Fruit fly (Drosophila melanogaster): ENCODE measurements around the gene CheB38c.

CheB38c gene

DNA sequence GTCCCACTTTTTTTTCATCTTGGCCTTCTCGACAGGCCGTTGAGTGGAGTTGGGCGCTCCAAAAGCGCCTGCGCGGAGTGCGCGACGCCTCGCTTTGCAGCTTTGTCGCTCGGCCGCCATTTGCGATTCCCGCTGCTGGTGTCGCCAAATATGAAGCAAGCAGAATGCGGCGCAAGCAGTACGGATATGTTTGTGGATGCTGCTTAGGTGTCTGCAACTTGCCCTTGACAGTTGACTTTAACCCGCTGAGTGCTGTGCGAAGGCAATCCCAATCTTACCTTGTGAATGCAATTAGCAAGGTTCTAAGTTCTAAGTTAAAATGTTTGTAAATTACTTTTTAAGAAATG is 1.3 kb upstream of the CheB38c start:
- no peak for TF ChIP-seq EcR (GFP tag; optimal IDR thresholded peaks at IDR 0.05)
- no peak for TF ChIP-seq CG12605 (GFP tag; IDR thresholded peaks at IDR 0.05)
- TF ChIP-seq CG32121 (GFP tag; IDR thresholded peaks at IDR 0.05), result peak; percentile 65
- 0 out of 2 replicates have a peak, but pooled peaks have one; percentile 14 for TF ChIP-seq CG10348 (GFP tag; IDR thresholded peaks at IDR 0.05)
- no peak for TF ChIP-seq CG4496 (GFP tag; IDR thresholded peaks at IDR 0.05)
- no peak for TF ChIP-seq CG9948 (tag; optimal IDR thresholded peaks at IDR 0.05)
- no peak for TF ChIP-seq Pif1A (GFP tag; optimal IDR thresholded peaks at IDR 0.05)
- TF ChIP-seq CG17806 (tag; optimal IDR thresholded peaks at IDR 0.05), result no peak
- TF ChIP-seq CG13204 (GFP tag; optimal IDR thresholded peaks at IDR 0.05), result peak; percentile 5
- no peak for TF ChIP-seq rn (GFP tag; IDR thresholded peaks at IDR 0.05)
- peak; percentile 12 for TF ChIP-seq CG8159 (tag; optimal IDR thresholded peaks at IDR 0.05)
- no peak for TF ChIP-seq CG8301 (tag; optimal IDR thresholded peaks at IDR 0.05)
- no peak for TF ChIP-seq Snoo (tag; optimal IDR thresholded peaks at IDR 0.05)
- TF ChIP-seq Ets98B (GFP tag; IDR thresholded peaks at IDR 0.05), result peak; percentile 63
- TF ChIP-seq fd96Ca (GFP tag; IDR thresholded peaks at IDR 0.05), result peak; percentile 81; the same call in 2 of the 3 replicates
- peak; percentile 31 for TF ChIP-seq CG15710 (tag; optimal IDR thresholded peaks at IDR 0.05)
- TF ChIP-seq CG34367 (tag; optimal IDR thresholded peaks at IDR 0.05), result no peak
- no peak for TF ChIP-seq Pif1B (GFP tag; optimal IDR thresholded peaks at IDR 0.05)
- no peak for TF ChIP-seq gl (tag; optimal IDR thresholded peaks at IDR 0.05)
- TF ChIP-seq D1 (tag; optimal IDR thresholded peaks at IDR 0.05), result no peak
- no peak for TF ChIP-seq CG14655 (GFP tag; optimal IDR thresholded peaks at IDR 0.05)

DNA sequence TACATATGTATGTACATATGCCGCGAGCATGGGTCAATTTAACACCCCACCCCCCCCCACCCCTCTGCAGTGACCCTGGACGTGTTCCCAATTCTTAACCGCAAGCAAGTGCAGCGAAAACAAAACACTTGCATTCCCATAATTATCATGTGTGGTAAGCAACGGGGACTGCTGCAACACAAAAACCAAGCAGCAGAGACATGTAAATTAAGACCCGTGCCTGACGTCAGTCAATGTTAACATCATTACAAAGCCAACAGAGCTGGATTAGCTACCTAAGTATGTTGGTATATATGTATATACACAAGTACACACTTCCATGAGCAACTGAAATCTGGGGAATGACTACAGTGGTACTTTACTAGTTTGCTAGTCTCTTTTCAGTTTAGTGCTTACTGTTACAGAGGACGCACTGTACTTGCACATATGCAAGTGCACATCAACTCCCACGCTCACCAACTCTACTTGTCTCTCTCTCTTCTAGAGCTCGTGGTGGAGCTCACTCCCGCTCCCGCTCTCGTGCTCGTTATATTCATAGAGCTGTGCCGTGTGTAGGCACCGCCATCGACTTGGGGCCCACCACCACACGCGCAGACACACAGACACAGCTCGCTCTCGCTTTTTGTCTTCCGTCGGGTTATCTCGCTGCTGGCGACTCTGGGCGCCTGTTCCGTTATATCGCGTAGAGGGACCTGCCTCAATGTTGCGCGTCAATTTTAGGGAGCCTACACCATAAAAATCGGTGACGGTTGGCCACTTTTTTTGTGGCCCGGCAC is 770 bp upstream of the CheB38c start:
- TF ChIP-seq fd96Ca (GFP tag; IDR thresholded peaks at IDR 0.05), result peak; percentile 33
- peak; percentile 75 for TF ChIP-seq Pif1A (GFP tag; optimal IDR thresholded peaks at IDR 0.05)
- TF ChIP-seq CG13204 (GFP tag; optimal IDR thresholded peaks at IDR 0.05), result peak; percentile 95
- TF ChIP-seq CG4496 (GFP tag; IDR thresholded peaks at IDR 0.05), result peak; percentile 86
- peak; percentile 54 for TF ChIP-seq CG14655 (GFP tag; optimal IDR thresholded peaks at IDR 0.05)
- peak; percentile 52; the same call in 1 of the 2 replicates for TF ChIP-seq CG32121 (GFP tag; IDR thresholded peaks at IDR 0.05)
- peak; percentile 46 for TF ChIP-seq CG8301 (tag; optimal IDR thresholded peaks at IDR 0.05)
- TF ChIP-seq gl (tag; optimal IDR thresholded peaks at IDR 0.05), result peak; percentile 26
- peak; percentile 76; the same call in 1 of the 2 replicates for TF ChIP-seq Ets98B (GFP tag; IDR thresholded peaks at IDR 0.05)
- TF ChIP-seq EcR (GFP tag; optimal IDR thresholded peaks at IDR 0.05), result peak; percentile 63
- no peak for TF ChIP-seq CG9948 (tag; optimal IDR thresholded peaks at IDR 0.05)
- no peak; the same call in 1 of the 2 replicates for TF ChIP-seq CG12605 (GFP tag; IDR thresholded peaks at IDR 0.05)
- peak; percentile 34 for TF ChIP-seq CG17806 (tag; optimal IDR thresholded peaks at IDR 0.05)
- TF ChIP-seq CG15710 (tag; optimal IDR thresholded peaks at IDR 0.05), result no peak
- no peak for TF ChIP-seq CG34367 (tag; optimal IDR thresholded peaks at IDR 0.05)
- no peak for TF ChIP-seq D1 (tag; optimal IDR thresholded peaks at IDR 0.05)
- peak; percentile 10 for TF ChIP-seq Snoo (tag; optimal IDR thresholded peaks at IDR 0.05)
- TF ChIP-seq CG8159 (tag; optimal IDR thresholded peaks at IDR 0.05), result peak; percentile 59
- TF ChIP-seq CG10348 (GFP tag; IDR thresholded peaks at IDR 0.05), result no peak
- TF ChIP-seq rn (GFP tag; IDR thresholded peaks at IDR 0.05), result no peak
- peak; percentile 18 for TF ChIP-seq Pif1B (GFP tag; optimal IDR thresholded peaks at IDR 0.05)

DNA sequence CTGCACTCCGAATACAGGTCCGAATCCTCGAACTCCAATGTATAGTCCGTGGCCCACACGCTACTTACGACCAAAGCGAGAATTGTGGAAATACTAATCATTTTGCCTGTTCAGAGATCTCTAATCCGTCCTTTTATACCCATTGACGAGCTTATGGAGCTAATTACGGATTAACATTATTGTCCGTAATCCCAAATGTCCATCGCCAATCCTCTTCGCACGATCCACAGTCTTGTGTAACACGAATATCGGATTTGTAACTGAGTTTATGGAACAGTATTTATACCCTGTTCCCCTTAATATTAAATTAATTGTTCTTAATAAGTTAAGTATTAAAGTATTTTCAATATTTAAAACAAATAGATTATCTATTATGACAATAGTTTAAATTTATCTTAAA is 2.2 kb downstream of the CheB38c start, which contains the start of gene CheB38a:
Gene CheB38a (minus strand): TSS at position 101 of the 400 bp plus-strand sequence.
- TF ChIP-seq CG14655 (GFP tag; optimal IDR thresholded peaks at IDR 0.05), result no peak
- TF ChIP-seq CG17806 (tag; optimal IDR thresholded peaks at IDR 0.05), result no peak
- no peak for TF ChIP-seq CG9948 (tag; optimal IDR thresholded peaks at IDR 0.05)
- no peak for TF ChIP-seq CG12605 (GFP tag; IDR thresholded peaks at IDR 0.05)
- no peak for TF ChIP-seq CG13204 (GFP tag; optimal IDR thresholded peaks at IDR 0.05)
- no peak for TF ChIP-seq CG34367 (tag; optimal IDR thresholded peaks at IDR 0.05)
- TF ChIP-seq CG8159 (tag; optimal IDR thresholded peaks at IDR 0.05), result no peak
- no peak for TF ChIP-seq CG32121 (GFP tag; IDR thresholded peaks at IDR 0.05)
- TF ChIP-seq Pif1A (GFP tag; optimal IDR thresholded peaks at IDR 0.05), result no peak
- no peak for TF ChIP-seq CG15710 (tag; optimal IDR thresholded peaks at IDR 0.05)
- no peak for TF ChIP-seq gl (tag; optimal IDR thresholded peaks at IDR 0.05)
- no peak for TF ChIP-seq Snoo (tag; optimal IDR thresholded peaks at IDR 0.05)
- TF ChIP-seq Pif1B (GFP tag; optimal IDR thresholded peaks at IDR 0.05), result no peak
- no peak for TF ChIP-seq fd96Ca (GFP tag; IDR thresholded peaks at IDR 0.05)

DNA sequence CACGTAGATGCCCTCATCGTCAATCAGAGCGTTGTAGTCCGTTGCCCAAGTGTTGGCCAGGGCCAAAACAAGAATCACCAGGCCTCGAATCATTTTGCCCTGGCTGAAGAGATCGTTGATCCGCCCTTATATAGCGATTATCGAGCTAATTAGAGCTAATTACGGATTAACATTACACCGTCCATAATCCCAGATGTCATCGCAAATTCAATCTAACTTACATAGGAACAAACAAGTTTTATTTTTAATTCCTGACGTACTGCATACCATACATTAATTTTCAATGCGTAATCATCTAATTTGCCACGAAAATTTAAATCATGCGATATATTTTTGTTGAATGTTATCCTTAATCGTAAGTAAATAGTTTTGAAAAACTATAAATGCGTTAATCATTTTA is 3.5 kb downstream of the CheB38c start, which contains the start of gene CheB38b:
Gene CheB38b (minus strand): TSS at position 101 of the 400 bp plus-strand sequence.
- TF ChIP-seq CG4496 (GFP tag; IDR thresholded peaks at IDR 0.05), result no peak
- TF ChIP-seq CG34367 (tag; optimal IDR thresholded peaks at IDR 0.05), result no peak
- TF ChIP-seq CG8301 (tag; optimal IDR thresholded peaks at IDR 0.05), result no peak
- no peak for TF ChIP-seq CG10348 (GFP tag; IDR thresholded peaks at IDR 0.05)
- no peak for TF ChIP-seq D1 (tag; optimal IDR thresholded peaks at IDR 0.05)
- no peak for TF ChIP-seq EcR (GFP tag; optimal IDR thresholded peaks at IDR 0.05)
- no peak for TF ChIP-seq CG17806 (tag; optimal IDR thresholded peaks at IDR 0.05)
- no peak for TF ChIP-seq CG9948 (tag; optimal IDR thresholded peaks at IDR 0.05)
- TF ChIP-seq CG15710 (tag; optimal IDR thresholded peaks at IDR 0.05), result no peak
- TF ChIP-seq CG13204 (GFP tag; optimal IDR thresholded peaks at IDR 0.05), result no peak
- TF ChIP-seq Pif1B (GFP tag; optimal IDR thresholded peaks at IDR 0.05), result no peak
- TF ChIP-seq Snoo (tag; optimal IDR thresholded peaks at IDR 0.05), result no peak
- no peak for TF ChIP-seq rn (GFP tag; IDR thresholded peaks at IDR 0.05)
- no peak for TF ChIP-seq Pif1A (GFP tag; optimal IDR thresholded peaks at IDR 0.05)

DNA sequence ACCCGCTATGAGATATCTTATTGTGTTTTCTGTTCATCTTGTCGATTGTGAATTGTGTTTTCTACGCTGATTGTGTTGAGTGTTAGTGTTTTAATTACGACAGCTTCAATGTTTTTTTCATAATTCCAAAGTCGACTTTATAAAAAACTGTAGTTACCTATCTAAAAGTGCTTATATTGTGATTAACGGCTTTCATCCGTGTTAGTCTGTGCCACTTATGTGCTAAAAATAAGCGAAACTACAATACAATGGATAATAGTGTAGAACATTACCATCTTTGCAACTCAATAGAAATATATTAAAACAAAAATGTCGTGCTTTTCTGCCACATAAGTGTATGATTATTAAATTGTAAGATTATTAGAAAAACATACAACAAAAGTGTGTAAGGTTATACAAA is 4.5 kb downstream of the CheB38c start, which contains the start of gene CG33322:
Gene CG33322 (minus strand): TSS at position 101 of the 400 bp plus-strand sequence.
- TF ChIP-seq Pif1A (GFP tag; optimal IDR thresholded peaks at IDR 0.05) (no peak), rn (GFP tag; IDR thresholded peaks at IDR 0.05) (no peak), CG12605 (GFP tag; IDR thresholded peaks at IDR 0.05) (no peak), CG17806 (tag; optimal IDR thresholded peaks at IDR 0.05) (no peak), CG32121 (GFP tag; IDR thresholded peaks at IDR 0.05) (no peak)
